Fruit fly (Drosophila melanogaster): ENCODE data around the gene CG33178.
A peak's percentile ranks its signal among the peaks of the same experiment; 100 is the strongest.

The CG33178 gene

dm6 chrX:15116397-15116796 is 33.8 kb downstream of the CG33178 start, which contains the start of gene Cyp4s3:
TSS of gene Cyp4s3 (minus strand) at chrX:15116542.
- peak; percentile 70 for TF ChIP-seq tj (GFP tag; optimal IDR thresholded peaks at IDR 0.05)
- TF ChIP-seq cnc (optimal IDR thresholded peaks at IDR 0.05) = no peak
- TF ChIP-seq CG1620 (GFP tag; optimal IDR thresholded peaks at IDR 0.05) = no peak
- no peak for TF ChIP-seq Mnt (GFP tag; optimal IDR thresholded peaks at IDR 0.05)
- TF ChIP-seq cic (GFP tag; optimal IDR thresholded peaks at IDR 0.05) = no peak

dm6 chrX:15120116-15120515 is 37.5 kb downstream of the CG33178 start:
- TF ChIP-seq CG11617 (GFP tag; optimal IDR thresholded peaks at IDR 0.05) = no peak
- TF ChIP-seq ovo (GFP tag; optimal IDR thresholded peaks at IDR 0.05) = no peak
- no peak for TF ChIP-seq CG7045 (GFP tag; optimal IDR thresholded peaks at IDR 0.05)
- TF ChIP-seq cic (GFP tag; optimal IDR thresholded peaks at IDR 0.05) = no peak
- TF ChIP-seq CG5204 (GFP tag; optimal IDR thresholded peaks at IDR 0.05) = no peak
- TF ChIP-seq pad (GFP tag; optimal IDR thresholded peaks at IDR 0.05) = no peak
- no peak for TF ChIP-seq toe (GFP tag; optimal IDR thresholded peaks at IDR 0.05)
- no peak for TF ChIP-seq CG33017 (tag; optimal IDR thresholded peaks at IDR 0.05)
- TF ChIP-seq Clk (GFP tag; optimal IDR thresholded peaks at IDR 0.05) = no peak
- TF ChIP-seq kay (GFP tag; ENCODE audit: borderline replicate concordance) = no peak
- no peak for TF ChIP-seq CG1620 (GFP tag; optimal IDR thresholded peaks at IDR 0.05)
- TF ChIP-seq CG12768 (GFP tag; optimal IDR thresholded peaks at IDR 0.05) = no peak
- TF ChIP-seq Hr96 (GFP tag; optimal IDR thresholded peaks at IDR 0.05) = no peak
- TF ChIP-seq CG7101 (tag; optimal IDR thresholded peaks at IDR 0.05) = no peak
- TF ChIP-seq tj (GFP tag; optimal IDR thresholded peaks at IDR 0.05) = no peak
- TF ChIP-seq cnc (optimal IDR thresholded peaks at IDR 0.05) = no peak
- no peak for TF ChIP-seq bab1 (GFP tag; optimal IDR thresholded peaks at IDR 0.05)
- no peak for TF ChIP-seq Mnt (GFP tag; optimal IDR thresholded peaks at IDR 0.05)

dm6 chrX:15121714-15122113 is 39.1 kb downstream of the CG33178 start:
- TF ChIP-seq toe (GFP tag; optimal IDR thresholded peaks at IDR 0.05) (no peak), CG12768 (GFP tag; optimal IDR thresholded peaks at IDR 0.05) (no peak), kay (GFP tag; ENCODE audit: borderline replicate concordance) (no peak)

DNA sequence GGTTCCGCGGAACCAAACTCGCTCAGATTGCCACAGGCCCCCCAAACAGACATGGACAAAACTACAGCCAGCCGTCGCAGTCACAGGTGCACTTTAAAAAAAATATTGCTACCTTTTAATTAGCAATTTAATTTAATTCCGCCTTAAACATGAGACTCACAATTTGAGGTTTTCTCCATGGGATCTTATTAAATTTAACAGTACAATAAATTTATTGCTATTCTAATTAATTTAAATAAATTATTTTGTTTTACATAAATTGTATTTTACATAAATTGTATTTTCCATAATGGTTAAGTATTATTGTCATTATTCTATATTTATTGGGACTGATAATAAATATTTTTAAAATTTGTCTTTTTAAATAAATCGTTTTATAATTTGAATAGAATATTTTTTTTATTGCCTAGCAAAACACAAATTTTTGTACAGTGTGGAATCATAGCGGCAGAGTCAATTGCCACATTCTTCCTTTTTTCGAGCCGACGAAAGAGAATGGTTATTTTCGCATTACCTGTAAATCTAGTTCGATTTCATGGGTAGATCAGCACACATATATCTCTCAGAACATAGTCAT is 40.9 kb downstream of the CG33178 start:
- TF ChIP-seq CG5204 (GFP tag; optimal IDR thresholded peaks at IDR 0.05) = no peak
- TF ChIP-seq cnc (optimal IDR thresholded peaks at IDR 0.05) = no peak
- no peak for TF ChIP-seq Mnt (GFP tag; optimal IDR thresholded peaks at IDR 0.05)

DNA sequence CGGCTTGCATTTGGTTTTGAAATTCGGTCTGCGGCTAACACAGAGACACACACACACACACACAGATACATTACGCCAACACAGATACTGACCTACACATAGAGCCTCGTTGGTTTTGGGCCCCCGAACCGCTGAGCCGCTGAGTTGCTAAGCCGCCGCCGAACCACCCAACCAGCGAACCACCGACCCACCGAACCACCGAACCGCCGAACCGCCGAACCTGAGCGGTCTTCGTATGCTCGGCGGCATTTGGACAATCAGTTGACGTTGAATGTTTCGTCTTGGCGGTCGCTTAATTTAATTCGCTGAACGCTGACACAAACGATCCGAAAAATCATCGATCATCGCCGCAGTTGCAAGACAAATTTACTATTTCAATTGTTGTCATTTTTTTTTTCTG is 42.9 kb downstream of the CG33178 start, which contains the start of gene drd:
Gene drd (plus strand): TSS at position 258 of the 400 bp plus-strand sequence.
- TF ChIP-seq CG11617 (GFP tag; optimal IDR thresholded peaks at IDR 0.05) (no peak), ovo (GFP tag; optimal IDR thresholded peaks at IDR 0.05) (no peak), CG7045 (GFP tag; optimal IDR thresholded peaks at IDR 0.05) (no peak), tj (GFP tag; optimal IDR thresholded peaks at IDR 0.05) (peak; percentile 50)

DNA sequence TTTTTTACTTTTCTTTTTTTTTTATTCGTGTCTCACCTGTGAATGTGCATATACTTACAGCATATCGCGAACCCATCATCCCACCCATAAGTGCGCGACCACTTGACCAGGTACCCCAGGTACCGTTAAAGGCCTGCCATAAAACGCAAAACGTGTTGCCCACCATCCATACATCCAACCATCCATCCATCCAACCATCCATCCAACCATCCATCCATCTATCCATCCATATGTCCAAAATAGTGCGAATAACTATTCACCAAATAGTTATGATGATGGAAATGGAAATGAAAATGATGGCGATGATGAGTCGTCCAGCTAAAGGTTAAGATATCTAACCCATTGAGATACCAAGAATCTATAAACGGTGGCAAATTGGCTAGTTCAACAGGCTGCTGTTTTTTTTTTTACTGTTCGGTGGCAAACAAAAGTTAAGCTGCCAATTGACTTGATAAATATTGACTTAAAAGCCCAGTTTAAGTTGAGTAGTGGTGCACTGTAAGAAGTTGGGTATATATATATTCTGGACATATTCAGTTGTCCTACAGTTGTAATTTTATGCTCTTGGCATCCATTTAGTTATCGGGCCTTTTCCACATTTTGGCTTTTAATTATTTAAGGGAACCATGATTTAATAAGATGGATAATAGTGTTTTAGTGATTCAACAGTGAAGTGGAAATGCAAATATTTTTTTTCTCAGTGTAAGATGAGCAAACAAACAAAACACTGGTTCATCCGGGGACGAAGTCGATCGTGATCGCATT is 45.4 kb downstream of the CG33178 start:
- no peak for TF ChIP-seq bab1 (GFP tag; optimal IDR thresholded peaks at IDR 0.05)
- no peak for TF ChIP-seq Crg-1 (GFP tag; optimal IDR thresholded peaks at IDR 0.05)
- TF ChIP-seq CG1620 (GFP tag; optimal IDR thresholded peaks at IDR 0.05) = no peak
- TF ChIP-seq tj (GFP tag; optimal IDR thresholded peaks at IDR 0.05) = no peak
- TF ChIP-seq ovo (GFP tag; optimal IDR thresholded peaks at IDR 0.05) = no peak
- peak; percentile 3 for TF ChIP-seq CG5204 (GFP tag; optimal IDR thresholded peaks at IDR 0.05)

- TF ChIP-seq bab1 (GFP tag; optimal IDR thresholded peaks at IDR 0.05) = peak; percentile 31
- TF ChIP-seq CG5204 (GFP tag; optimal IDR thresholded peaks at IDR 0.05) = no peak
- TF ChIP-seq ovo (GFP tag; optimal IDR thresholded peaks at IDR 0.05) = no peak
Measured at dm6 chrX:15132065-15132464, 49.4 kb downstream of the CG33178 start.
